Worm (Caenorhabditis elegans): ENCODE measurements around the gene Y37D8A.5.

ce11 chrIII:12848981-12849589 lies 6.2 kb downstream of the Y37D8A.5 start:
- TF ChIP-seq him-1 (tag; optimal IDR thresholded peaks at IDR 0.05), result no peak
- no peak for TF ChIP-seq dao-5 (tag; optimal IDR thresholded peaks at IDR 0.05)

Data from whole organism, L4/young adult.